Worm (Caenorhabditis elegans) whole organism, midembryonic: ENCODE measurements around the gene set-17.

Source experiments
- T22C8.4 ChIP-seq: fragments of 200-800 bp; sonication (Bioruptor generic); IDR thresholded peaks from 2 replicates; pipeline ENCODE4 v1.3.6; 2022; ENCODE audit warnings: missing genetic modification characterization, missing compliant biosample characterization
- cog-1 ChIP-seq: sonication (generic microtip); optimal IDR thresholded peaks from 2 replicates; lab custom pipeline; 2016; ENCODE audit warnings: missing genetic modification characterization, missing compliant biosample characterization
- flt-1 ChIP-seq: fragments of 200-800 bp; sonication (Bioruptor generic); IDR thresholded peaks from 2 replicates; pipeline ENCODE4 v1.3.6; 2022; ENCODE audit warnings: missing genetic modification characterization, missing compliant biosample characterization
- klf-2 ChIP-seq: fragments of 200-800 bp; sonication (Bioruptor generic); conservative IDR thresholded peaks from 2 replicates; pipeline ENCODE4 v1.3.6; 2022; ENCODE audit warnings: missing genetic modification reagents, missing genetic modification characterization, missing compliant biosample characterization
- med-1 ChIP-seq: sonication (generic microtip); optimal IDR thresholded peaks from 2 replicates; lab custom pipeline; 2017; ENCODE audit warnings: missing genetic modification characterization, mild to moderate bottlenecking, missing compliant biosample characterization, antibody characterized with exemption, missing genetic modification reagents; ENCODE audit not compliant: insufficient read depth
- ref-1 ChIP-seq: fragments of 200-800 bp; sonication (Bioruptor generic); conservative IDR thresholded peaks from 2 replicates; pipeline ENCODE4 v1.3.6; 2022; ENCODE audit warnings: missing genetic modification reagents, missing genetic modification characterization, missing compliant biosample characterization
- tab-1 ChIP-seq: fragments of 200-800 bp; sonication (Bioruptor generic); IDR thresholded peaks from 2 replicates; pipeline ENCODE4 v1.3.6; 2022; ENCODE audit warnings: missing genetic modification characterization, missing compliant biosample characterization
- ztf-23 ChIP-seq: fragments of 200-800 bp; sonication (Bioruptor generic); IDR thresholded peaks from 2 replicates; pipeline ENCODE4 v1.3.6; 2022; ENCODE audit warnings: missing genetic modification reagents, missing genetic modification characterization, missing compliant biosample characterization
- ztf-29 ChIP-seq: fragments of 200-800 bp; sonication (Bioruptor generic); IDR thresholded peaks from 2 replicates; pipeline ENCODE4 v1.3.6; 2022; ENCODE audit warnings: missing genetic modification reagents, missing genetic modification characterization, missing compliant biosample characterization

set-17 gene

DNA sequence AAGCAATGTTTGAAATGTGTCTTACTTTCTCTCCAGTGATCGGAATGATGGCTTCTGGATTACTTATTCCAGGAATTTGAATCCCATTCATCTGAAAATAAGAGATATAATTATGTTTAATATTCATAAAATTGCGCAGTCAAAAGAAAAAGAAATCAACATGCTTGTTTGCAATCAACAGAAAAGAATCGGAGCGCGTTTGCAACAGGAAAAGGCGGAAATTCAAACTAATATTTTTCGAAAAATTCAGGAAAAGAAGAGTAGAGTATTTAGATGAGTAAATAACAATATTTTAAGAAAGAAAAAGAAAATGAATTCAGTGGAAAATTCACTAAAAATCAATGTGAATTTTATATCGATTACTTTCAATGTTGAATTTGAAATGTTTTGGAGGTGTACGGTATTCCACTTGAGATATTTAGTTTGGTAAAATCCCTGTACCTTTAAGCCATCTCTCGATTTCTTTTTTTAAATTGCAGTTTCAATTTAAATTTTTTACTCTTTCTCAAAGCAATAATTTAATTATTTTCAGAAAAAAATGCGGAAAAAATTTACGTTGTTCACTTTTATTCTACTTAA is at the start of gene set-17, which contains the start of gene T21B10.4:
Gene set-17 (minus strand): TSS at position 127 of the 579 bp plus-strand sequence.
Gene T21B10.4 (plus strand): TSS at position 533 of the 579 bp plus-strand sequence.
- no peak for TF ChIP-seq med-1 (GFP tag; lab: Kevin White, UChicago)
- no peak for TF ChIP-seq ztf-23

DNA sequence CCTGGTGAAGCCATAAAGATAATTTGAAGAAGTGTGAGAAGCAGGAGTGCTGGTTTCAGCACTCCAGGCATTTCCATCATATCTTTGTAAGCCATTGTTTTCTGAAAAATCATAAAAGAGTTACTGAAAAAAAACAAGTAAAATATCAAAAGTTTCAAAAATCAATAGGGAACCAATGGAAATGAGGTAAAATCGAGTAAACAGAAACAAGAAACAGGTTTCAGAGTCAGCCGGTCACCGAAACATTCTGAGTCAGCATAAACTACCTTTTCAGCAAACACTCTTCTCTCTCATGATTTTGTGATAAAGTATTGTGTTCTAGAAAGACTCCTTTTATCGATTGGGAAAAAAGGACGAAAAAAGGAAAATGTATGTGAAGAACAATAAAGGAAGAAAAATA is 49.2 kb upstream of the set-17 start, which contains the start of gene C18E9.9:
Gene C18E9.9 (minus strand): TSS at position 101 of the 400 bp plus-strand sequence.
- no peak for TF ChIP-seq flt-1
- no peak for TF ChIP-seq ztf-29 (GFP tag; lab: Robert Waterston, UW)
- no peak for TF ChIP-seq ztf-23
- TF ChIP-seq klf-2 (GFP tag; lab: Robert Waterston, UW): no peak
- no peak for TF ChIP-seq T22C8.4 (GFP tag; lab: Robert Waterston, UW)
- no peak for TF ChIP-seq cog-1 (tag; lab: Kevin White, UChicago)

DNA sequence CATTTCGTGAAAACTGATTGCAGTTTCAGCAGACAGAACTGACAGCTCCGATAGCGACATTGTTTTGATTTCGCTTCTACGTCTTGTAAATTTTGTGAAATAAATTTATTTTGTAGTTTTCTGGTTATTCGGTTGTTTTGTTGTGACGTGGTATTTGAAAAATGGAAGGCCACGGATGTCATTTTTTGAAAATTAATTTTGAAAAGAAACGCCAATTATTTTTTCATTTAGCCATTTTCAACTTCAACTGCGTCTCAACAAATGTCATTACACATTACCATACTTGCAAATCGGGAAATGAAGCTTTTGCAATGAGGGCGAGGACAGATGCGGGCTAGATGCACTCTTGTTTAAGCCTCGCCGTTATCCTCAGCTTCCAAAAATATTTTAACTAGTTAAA is 47.7 kb upstream of the set-17 start, which contains the start of gene C18E9.8:
Gene C18E9.8 (minus strand): TSS at position 101 of the 400 bp plus-strand sequence.
- TF ChIP-seq ztf-29 (GFP tag; lab: Robert Waterston, UW): no peak
- TF ChIP-seq ztf-23: no peak
- no peak for TF ChIP-seq cog-1 (tag; lab: Kevin White, UChicago)

DNA sequence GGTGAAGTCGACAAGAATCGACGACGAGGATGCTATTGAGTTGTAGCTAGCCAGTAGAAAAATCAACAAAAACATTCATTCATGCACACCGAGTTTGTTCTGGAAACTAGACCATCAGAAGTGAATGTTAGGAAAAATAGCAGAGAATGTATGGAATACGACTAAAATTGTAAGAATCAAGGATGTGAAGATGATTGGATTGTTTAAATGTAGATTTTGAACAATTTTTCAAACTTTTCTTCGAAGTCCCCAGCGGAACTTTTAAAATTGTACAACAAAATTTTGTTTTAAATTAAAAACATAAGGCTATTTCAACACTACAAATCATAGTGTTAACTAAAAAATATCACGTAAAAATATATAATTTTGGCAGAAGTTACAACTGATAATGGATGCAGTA is 42.4 kb upstream of the set-17 start, which contains the start of gene C18E9.7:
Gene C18E9.7 (minus strand): TSS at position 101 of the 400 bp plus-strand sequence.
- TF ChIP-seq med-1 (GFP tag; lab: Kevin White, UChicago): no peak
- TF ChIP-seq ref-1: no peak

DNA sequence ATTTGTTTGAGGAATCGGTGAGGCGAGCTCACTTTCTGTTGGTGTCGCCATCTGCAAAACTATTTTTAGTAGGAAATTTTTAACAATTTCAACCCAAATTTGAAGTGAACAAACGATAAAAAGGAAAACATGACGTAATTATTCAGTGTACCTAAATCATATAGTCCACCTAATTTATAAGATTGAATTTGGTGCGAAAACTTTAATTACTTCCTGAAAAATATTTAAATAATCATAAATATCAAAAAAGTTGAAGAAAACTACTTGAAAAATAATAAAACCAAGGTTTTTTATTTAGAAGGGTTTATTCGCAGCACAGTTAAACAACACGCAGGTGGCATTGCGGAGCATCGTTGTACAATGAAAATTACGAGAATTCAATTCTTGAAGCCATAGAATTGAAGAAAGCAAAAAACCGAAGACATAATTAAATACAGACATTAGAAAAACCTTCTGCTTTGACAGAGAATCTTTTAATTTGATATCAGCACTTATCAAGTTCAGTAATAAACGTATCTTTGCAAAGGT is 33.3 kb upstream of the set-17 start, which contains the start of gene tomm-40:
Gene tomm-40 (minus strand): TSS at position 51 of the 528 bp plus-strand sequence.
- TF ChIP-seq T22C8.4 (GFP tag; lab: Robert Waterston, UW): no peak
- TF ChIP-seq ztf-29 (GFP tag; lab: Robert Waterston, UW): no peak
- no peak for TF ChIP-seq tab-1 (GFP tag; lab: Robert Waterston, UW)
- TF ChIP-seq klf-2 (GFP tag; lab: Robert Waterston, UW): no peak
- no peak for TF ChIP-seq ztf-23

DNA sequence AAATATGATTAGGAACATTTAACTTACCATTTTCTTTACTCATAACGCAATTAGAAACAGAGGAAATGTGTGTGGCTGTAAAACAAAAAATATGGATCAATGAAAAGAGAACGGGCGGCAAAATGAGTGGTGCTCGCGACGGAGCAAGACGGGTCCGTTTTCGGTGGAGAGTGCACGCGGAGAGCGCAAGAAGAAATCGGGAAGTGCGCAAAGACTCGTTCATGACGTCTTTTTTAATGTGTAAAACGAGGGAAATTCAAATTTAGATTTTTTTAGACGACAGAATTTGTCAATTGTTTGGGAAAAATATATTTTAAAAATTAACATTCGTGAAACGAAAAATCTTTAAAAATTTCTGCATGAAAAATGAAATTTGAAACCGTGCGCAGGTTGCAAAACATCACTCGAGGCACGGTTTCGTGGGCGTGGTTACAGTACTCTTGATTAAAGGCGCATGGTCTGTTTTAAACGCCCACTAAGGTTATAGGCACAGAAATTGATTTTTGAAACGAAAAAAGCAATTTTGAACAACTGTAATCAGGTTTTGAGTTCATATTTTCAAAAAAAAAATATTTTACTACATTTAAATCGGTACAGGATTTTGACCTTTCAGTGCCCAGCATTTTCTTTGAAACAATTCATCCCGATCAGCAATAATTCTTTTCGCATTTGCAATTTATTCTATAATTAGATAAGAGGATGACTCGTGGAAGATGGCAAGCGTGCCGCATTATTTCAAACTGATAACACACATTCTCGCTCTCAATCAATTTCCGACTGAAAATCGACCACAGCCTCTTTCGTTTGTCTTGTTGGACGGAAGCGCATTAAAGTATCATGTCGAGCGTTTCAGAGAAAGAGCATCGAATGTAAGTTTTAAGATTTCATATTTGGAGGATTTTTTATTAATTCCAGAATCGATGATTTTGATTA is 29.2 kb upstream of the set-17 start, which contains the start of the genes szy-20 and C18E9.5:
Gene szy-20 (minus strand): TSS at position 83 of the 933 bp plus-strand sequence.
Gene C18E9.5 (plus strand): TSS at position 730 of the 933 bp plus-strand sequence.
- TF ChIP-seq flt-1 (no peak), cog-1 (tag; lab: Kevin White, UChicago) (peak; percentile 40)

DNA sequence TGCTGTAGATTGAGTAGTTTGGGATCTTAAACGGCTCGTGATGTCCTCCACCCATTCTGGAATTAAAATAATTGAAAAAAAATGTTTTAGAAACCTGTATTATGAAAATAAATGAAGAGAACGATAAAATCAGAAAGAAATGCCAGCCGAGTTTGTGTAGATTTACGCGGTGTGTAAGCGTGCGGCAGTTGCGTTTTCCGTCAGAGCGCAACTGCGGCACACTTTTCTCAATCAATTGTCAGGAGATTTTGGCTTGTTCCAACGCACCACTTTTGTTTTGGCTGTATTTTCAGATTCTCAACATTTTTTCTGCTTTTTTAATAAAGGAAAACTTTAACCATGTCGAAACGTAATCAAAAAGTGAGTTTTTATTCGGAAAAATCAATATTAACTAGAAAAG is 24.5 kb upstream of the set-17 start, which contains the start of the genes ndub-3 and C18E9.2:
Gene ndub-3 (minus strand): TSS at position 56 of the 400 bp plus-strand sequence.
Gene C18E9.2 (plus strand): TSS at position 172 of the 400 bp plus-strand sequence.
- TF ChIP-seq ztf-23 (0 out of 2 replicates have a peak, but pooled peaks have one; percentile 48), cog-1 (tag; lab: Kevin White, UChicago) (no peak)

DNA sequence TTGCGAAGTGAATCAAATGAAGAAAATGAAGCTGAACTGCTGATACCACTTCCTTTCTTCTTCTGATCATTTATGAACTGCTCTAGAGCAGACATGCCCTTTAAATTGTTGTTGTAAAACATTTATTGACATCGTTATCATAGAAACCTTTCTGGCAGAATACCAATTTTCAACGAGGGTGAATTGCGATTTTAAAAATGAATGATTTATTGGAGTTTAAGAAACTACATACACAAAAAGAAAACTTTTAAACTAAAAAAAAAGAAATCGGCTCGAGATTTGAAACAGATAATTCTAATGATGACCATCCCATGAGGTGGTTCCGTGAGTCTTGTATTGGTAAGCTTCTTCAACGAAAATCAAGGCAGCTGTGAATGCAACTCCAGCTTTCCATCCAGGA is 23.8 kb upstream of the set-17 start, which contains the start of gene sftd-3:
Gene sftd-3 (minus strand): TSS at position 101 of the 400 bp plus-strand sequence.
- TF ChIP-seq ztf-23: no peak
- no peak for TF ChIP-seq flt-1
- no peak for TF ChIP-seq ztf-29 (GFP tag; lab: Robert Waterston, UW)
- no peak for TF ChIP-seq ref-1
- TF ChIP-seq cog-1 (tag; lab: Kevin White, UChicago): no peak
- no peak for TF ChIP-seq klf-2 (GFP tag; lab: Robert Waterston, UW)
- TF ChIP-seq med-1 (GFP tag; lab: Kevin White, UChicago): no peak
- TF ChIP-seq T22C8.4 (GFP tag; lab: Robert Waterston, UW): no peak
- no peak for TF ChIP-seq tab-1 (GFP tag; lab: Robert Waterston, UW)

DNA sequence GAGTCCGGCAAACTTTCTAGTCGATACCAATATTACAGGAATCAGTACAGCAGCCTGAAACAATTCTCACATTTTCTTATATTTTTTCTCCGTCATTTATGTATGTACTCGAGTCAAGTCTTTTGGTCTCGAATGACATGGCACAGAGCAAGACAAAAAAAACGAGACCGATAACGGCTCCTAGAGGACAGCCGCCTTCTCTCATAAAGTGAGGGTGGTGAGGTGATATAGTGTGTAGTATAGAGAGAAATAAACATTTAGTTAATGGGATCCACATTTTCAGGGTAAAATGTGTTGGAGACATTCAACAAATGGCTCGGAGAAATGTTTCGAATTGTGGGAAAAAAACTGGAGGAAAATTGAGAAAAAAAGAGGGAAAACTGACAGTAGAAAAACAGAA is 21.9 kb upstream of the set-17 start:
- TF ChIP-seq klf-2 (GFP tag; lab: Robert Waterston, UW) (no peak), ref-1 (no peak), ztf-23 (no peak), med-1 (GFP tag; lab: Kevin White, UChicago) (no peak), flt-1 (no peak), ztf-29 (GFP tag; lab: Robert Waterston, UW) (no peak)

DNA sequence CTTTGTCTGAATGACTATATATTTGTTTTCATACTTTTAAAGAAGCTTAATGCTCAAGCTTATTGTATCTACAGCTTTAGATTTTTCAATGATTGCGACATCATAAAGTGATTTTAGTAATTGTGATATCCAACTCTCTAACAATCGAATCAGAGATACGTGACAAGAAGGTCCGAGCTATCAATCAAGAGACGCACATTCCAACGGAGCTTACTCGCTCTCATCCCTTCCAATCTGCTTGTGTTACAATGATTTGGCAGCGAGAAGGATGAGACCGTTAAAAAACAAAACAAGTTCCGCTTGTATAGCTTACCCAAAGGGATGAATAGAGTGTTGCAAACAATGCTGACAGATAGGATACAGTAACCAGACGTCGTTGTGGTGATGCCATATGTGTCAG is 21.2 kb upstream of the set-17 start:
- TF ChIP-seq T22C8.4 (GFP tag; lab: Robert Waterston, UW) (no peak), flt-1 (no peak), ztf-29 (GFP tag; lab: Robert Waterston, UW) (no peak), klf-2 (GFP tag; lab: Robert Waterston, UW) (no peak), ref-1 (no peak), tab-1 (GFP tag; lab: Robert Waterston, UW) (no peak), cog-1 (tag; lab: Kevin White, UChicago) (no peak), med-1 (GFP tag; lab: Kevin White, UChicago) (no peak), ztf-23 (no peak)
